Worm (Caenorhabditis elegans): ENCODE measurements around the gene C34C12.8.

ce11 chrIII:3428574-3428973, 31.6 kb upstream of the C34C12.8 start:
- no peak for TF ChIP-seq dao-5 (tag; optimal IDR thresholded peaks at IDR 0.05)
- TF ChIP-seq him-1 (tag; optimal IDR thresholded peaks at IDR 0.05): no peak

All from whole organism, L4/young adult.